Worm (Caenorhabditis elegans) whole organism, L4 larva: ENCODE data around the gene W10G11.19.

Source experiments
- hif-1 ChIP-seq, 2 experiments: sonication (generic microtip); optimal IDR thresholded peaks; 2 replicates each; lab custom pipeline; 2016 to 2017; ENCODE audit warnings: missing compliant biosample characterization in 2 of 2, missing genetic modification characterization in 2 of 2, missing genetic modification reagents in 2 of 2, missing genotype in 2 of 2, mild to moderate bottlenecking in 1 of 2
- lsy-2 ChIP-seq, 2 experiments: fragments of 150-350 bp in 1 of 2; sonication (generic microtip) in 1 of 2; optimal IDR thresholded peaks; 2 replicates each; lab custom pipeline; 2014 to 2017; ENCODE audit warnings: missing biosample characterization in 2 of 2, missing genetic modification characterization in 2 of 2
- madf-9 ChIP-seq: fragments of 200-800 bp; sonication (Bioruptor generic); conservative IDR thresholded peaks from 2 replicates; pipeline ENCODE4 v1.3.6; 2022; ENCODE audit warnings: missing genetic modification reagents, missing genetic modification characterization, missing compliant biosample characterization

DNA sequence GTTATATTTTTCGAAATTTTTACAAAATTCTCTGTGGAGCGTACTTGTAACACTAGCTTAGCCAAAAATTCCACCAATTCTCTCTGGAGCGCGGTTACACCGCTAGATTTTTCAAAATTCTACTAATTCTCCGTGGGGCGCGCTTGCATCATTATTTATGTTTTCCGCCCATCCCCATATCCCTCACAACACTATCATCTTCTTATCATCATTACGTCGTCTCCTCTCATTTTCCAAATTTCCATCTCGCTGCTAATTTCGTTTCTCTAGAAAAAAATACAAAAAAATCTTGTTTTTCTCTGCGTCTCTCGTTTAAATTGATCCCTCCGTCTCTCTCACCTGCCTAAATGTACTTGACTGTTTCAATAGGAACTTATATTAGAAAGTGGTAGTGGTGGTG lies 4.8 kb downstream of the W10G11.19 start:
- TF ChIP-seq lsy-2 (tag; optimal IDR thresholded peaks at IDR 0.05; lab: Kevin White, UChicago) (no peak), madf-9 (GFP tag; lab: Robert Waterston, UW) (no peak), hif-1 (tag; optimal IDR thresholded peaks at IDR 0.05; lab: Kevin White, UChicago) (no peak)
